Fruit fly (Drosophila melanogaster) whole organism, embryonic: ENCODE results near the gene CG8281.
A peak's percentile ranks its signal among the peaks of the same experiment; 100 is the strongest.

ENCODE experiments used
- ATbp ChIP-seq: fragments of 200-800 bp; sonication (Bioruptor generic); optimal IDR thresholded peaks from 2 replicates; lab custom pipeline; 2017; ENCODE audit warnings: missing biosample characterization, mild to moderate bottlenecking, missing genetic modification characterization, missing genetic modification reagents
- C15 ChIP-seq: fragments of 200-800 bp; sonication (Bioruptor generic); IDR thresholded peaks from 3 replicates; pipeline ENCODE4 v1.3.6; 2022; ENCODE audit warnings: missing biosample characterization, missing genetic modification characterization
- CG10267 ChIP-seq: fragments of 200-800 bp; sonication (Bioruptor generic); optimal IDR thresholded peaks from 2 replicates; lab custom pipeline; 2018; ENCODE audit warnings: missing biosample characterization, mild to moderate bottlenecking, missing genetic modification characterization, moderate library complexity
- CG12104 ChIP-seq: fragments of 200-800 bp; sonication (Bioruptor generic); optimal IDR thresholded peaks from 3 replicates; lab custom pipeline; 2016; ENCODE audit warnings: missing biosample characterization, missing genetic modification characterization
- CG12391 ChIP-seq: fragments of 200-800 bp; sonication (Bioruptor generic); optimal IDR thresholded peaks from 3 replicates; lab custom pipeline; 2018; ENCODE audit warnings: missing biosample characterization, mild to moderate bottlenecking, missing genetic modification characterization, moderate library complexity
- CG12744 ChIP-seq: fragments of 200-800 bp; sonication (Bioruptor generic); optimal IDR thresholded peaks from 2 replicates; lab custom pipeline; 2016; ENCODE audit warnings: missing biosample characterization, missing genetic modification characterization
- CG12769 ChIP-seq: fragments of 200-800 bp; sonication (Bioruptor generic); optimal IDR thresholded peaks from 2 replicates; lab custom pipeline; 2019; ENCODE audit warnings: missing biosample characterization, mild to moderate bottlenecking, missing genetic modification characterization, moderate library complexity
- CG12942 ChIP-seq: fragments of 200-800 bp; sonication (Bioruptor generic); optimal IDR thresholded peaks from 3 replicates; lab custom pipeline; 2016; ENCODE audit warnings: missing biosample characterization, missing genetic modification characterization
- CG18476 ChIP-seq: fragments of 200-800 bp; sonication (Bioruptor generic); optimal IDR thresholded peaks from 2 replicates; lab custom pipeline; 2016; ENCODE audit warnings: missing biosample characterization, mild to moderate bottlenecking, missing genetic modification characterization
- CG18619 ChIP-seq: fragments of 200-800 bp; sonication (Bioruptor generic); optimal IDR thresholded peaks from 3 replicates; lab custom pipeline; 2017; ENCODE audit warnings: missing biosample characterization, mild to moderate bottlenecking, missing genetic modification characterization
- CG31441 ChIP-seq: fragments of 200-800 bp; sonication (Bioruptor generic); IDR thresholded peaks from 2 replicates; pipeline ENCODE4 v1.3.6; 2022; ENCODE audit warnings: missing biosample characterization, missing genetic modification characterization
- CG6683 ChIP-seq: fragments of 200-800 bp; sonication (Bioruptor generic); optimal IDR thresholded peaks from 2 replicates; lab custom pipeline; 2017; ENCODE audit warnings: missing biosample characterization, mild to moderate bottlenecking, missing genetic modification characterization, missing genetic modification reagents
- CG6765 ChIP-seq: fragments of 200-800 bp; sonication (Bioruptor generic); optimal IDR thresholded peaks from 3 replicates; lab custom pipeline; 2017; ENCODE audit warnings: missing biosample characterization, mild to moderate bottlenecking, missing genetic modification characterization
- CG7372 ChIP-seq: fragments of 200-800 bp; sonication (Bioruptor generic); IDR thresholded peaks from 2 replicates; pipeline ENCODE4 v1.3.6; 2022; ENCODE audit warnings: missing biosample characterization, missing genetic modification characterization
- CG8388 ChIP-seq: fragments of 200-800 bp; sonication (Bioruptor generic); optimal IDR thresholded peaks from 2 replicates; lab custom pipeline; 2019; ENCODE audit warnings: missing biosample characterization, mild to moderate bottlenecking, missing genetic modification characterization, moderate library complexity
- CG9437 ChIP-seq: fragments of 200-800 bp; sonication (Bioruptor generic); optimal IDR thresholded peaks from 2 replicates; lab custom pipeline; 2018; ENCODE audit warnings: missing biosample characterization, mild to moderate bottlenecking, missing genetic modification characterization
- CG9876 ChIP-seq: fragments of 200-800 bp; sonication (Bioruptor generic); optimal IDR thresholded peaks from 2 replicates; lab custom pipeline; 2016; ENCODE audit warnings: missing biosample characterization, missing genetic modification characterization
- GATAe ChIP-seq: fragments of 200-800 bp; sonication (Bioruptor generic); conservative IDR thresholded peaks from 2 replicates; pipeline ENCODE4 v1.3.6; 2022; ENCODE audit warnings: missing biosample characterization, missing genetic modification characterization
- HHEX ChIP-seq: fragments of 200-800 bp; sonication (Bioruptor generic); optimal IDR thresholded peaks from 3 replicates; lab custom pipeline; 2017; ENCODE audit warnings: missing biosample characterization, mild to moderate bottlenecking, missing genetic modification characterization, missing genetic modification reagents
- Hand ChIP-seq: fragments of 200-800 bp; sonication (Bioruptor generic); optimal IDR thresholded peaks from 2 replicates; lab custom pipeline; 2017; ENCODE audit warnings: mild to moderate bottlenecking, missing biosample characterization, missing genetic modification reagents, missing genetic modification characterization
- Hr3 ChIP-seq: fragments of 200-800 bp; sonication (Bioruptor generic); optimal IDR thresholded peaks from 3 replicates; lab custom pipeline; 2016; ENCODE audit warnings: missing biosample characterization, missing genetic modification characterization
- Hr51 ChIP-seq, 2 experiments: fragments of 200-800 bp; sonication (Bioruptor generic); optimal IDR thresholded peaks; 2 replicates in 1 of 2; 3 replicates in 1 of 2; lab custom pipeline; 2016 to 2018; ENCODE audit warnings: missing biosample characterization in 2 of 2, missing genetic modification characterization in 2 of 2, mild to moderate bottlenecking in 1 of 2, moderate library complexity in 1 of 2
- Lim3 ChIP-seq: fragments of 200-800 bp; sonication (Bioruptor generic); IDR thresholded peaks from 2 replicates; pipeline ENCODE4 v1.3.6; 2022; ENCODE audit warnings: missing biosample characterization, missing genetic modification characterization
- Lpt ChIP-seq: fragments of >200 bp; optimal IDR thresholded peaks from 2 replicates; lab custom pipeline; 2018; ENCODE audit warnings: missing biosample characterization, missing genetic modification characterization
- Meics ChIP-seq: fragments of 200-800 bp; sonication (Bioruptor generic); optimal IDR thresholded peaks from 2 replicates; lab custom pipeline; 2017; ENCODE audit warnings: missing biosample characterization, mild to moderate bottlenecking, missing genetic modification characterization
- Six4 ChIP-seq: fragments of 200-800 bp; sonication (Bioruptor generic); optimal IDR thresholded peaks from 2 replicates; lab custom pipeline; 2016; ENCODE audit warnings: missing biosample characterization, missing genetic modification characterization
- Sox102F ChIP-seq: fragments of 200-800 bp; sonication (Bioruptor generic); optimal IDR thresholded peaks from 2 replicates; lab custom pipeline; 2018; ENCODE audit warnings: missing biosample characterization, mild to moderate bottlenecking, missing genetic modification characterization, moderate library complexity
- Sry-β ChIP-seq: fragments of 200-800 bp; sonication (Bioruptor generic); optimal IDR thresholded peaks from 2 replicates; lab custom pipeline; 2018; ENCODE audit warnings: missing biosample characterization, mild to moderate bottlenecking, missing genetic modification characterization, moderate library complexity
- Taf1 ChIP-seq: fragments of 200-800 bp; sonication (Bioruptor generic); IDR thresholded peaks from 2 replicates; pipeline ENCODE4 v1.3.6; 2022; ENCODE audit warnings: missing biosample characterization, missing genetic modification characterization
- Vsx1 ChIP-seq: fragments of 200-800 bp; sonication (Bioruptor generic); optimal IDR thresholded peaks from 2 replicates; lab custom pipeline; 2017; ENCODE audit warnings: missing biosample characterization, mild to moderate bottlenecking, missing genetic modification characterization, missing genetic modification reagents
- dimm ChIP-seq: fragments of 200-800 bp; sonication (Bioruptor generic); IDR thresholded peaks from 2 replicates; pipeline ENCODE4 v1.3.6; 2022; ENCODE audit warnings: missing biosample characterization, missing genetic modification characterization
- dmrt99B ChIP-seq: fragments of 200-800 bp; sonication (Bioruptor generic); optimal IDR thresholded peaks from 2 replicates; lab custom pipeline; 2018; ENCODE audit warnings: missing biosample characterization, mild to moderate bottlenecking, missing genetic modification characterization, moderate library complexity
- exex ChIP-seq: fragments of 200-800 bp; sonication (Bioruptor generic); optimal IDR thresholded peaks from 4 replicates; lab custom pipeline; 2018; ENCODE audit warnings: missing biosample characterization, mild to moderate bottlenecking, missing genetic modification characterization, moderate library complexity
- fd102C ChIP-seq: fragments of 200-800 bp; sonication (Bioruptor generic); optimal IDR thresholded peaks from 2 replicates; lab custom pipeline; 2018; ENCODE audit warnings: missing biosample characterization, mild to moderate bottlenecking, missing genetic modification characterization, moderate library complexity
- fd64A ChIP-seq: fragments of 200-800 bp; sonication (Bioruptor generic); optimal IDR thresholded peaks from 3 replicates; lab custom pipeline; 2018; ENCODE audit warnings: missing biosample characterization, mild to moderate bottlenecking, missing genetic modification characterization
- jumu ChIP-seq: fragments of 200-800 bp; sonication (Bioruptor generic); optimal IDR thresholded peaks from 3 replicates; lab custom pipeline; 2016; ENCODE audit warnings: missing biosample characterization, missing genetic modification characterization
- kni ChIP-seq: fragments of 200-800 bp; sonication (Bioruptor generic); optimal IDR thresholded peaks from 3 replicates; lab custom pipeline; 2017; ENCODE audit warnings: mild to moderate bottlenecking, missing biosample characterization, missing genetic modification reagents, missing genetic modification characterization
- lab ChIP-seq: fragments of 200-800 bp; sonication (Bioruptor generic); optimal IDR thresholded peaks from 3 replicates; lab custom pipeline; 2017; ENCODE audit warnings: missing biosample characterization, missing genetic modification characterization, mild to moderate bottlenecking, moderate library complexity, missing genetic modification reagents
- mirr ChIP-seq: fragments of 200-800 bp; sonication (Bioruptor generic); optimal IDR thresholded peaks from 3 replicates; lab custom pipeline; 2018; ENCODE audit warnings: missing biosample characterization, mild to moderate bottlenecking, missing genetic modification characterization
- nmo ChIP-seq: fragments of 200-800 bp; sonication (Bioruptor generic); optimal IDR thresholded peaks from 2 replicates; lab custom pipeline; 2018; ENCODE audit warnings: missing biosample characterization, mild to moderate bottlenecking, missing genetic modification characterization, moderate library complexity
- rib ChIP-seq: fragments of 200-800 bp; sonication (Bioruptor generic); IDR thresholded peaks from 2 replicates; pipeline ENCODE4 v1.3.6; 2022; ENCODE audit warnings: missing biosample characterization, missing genetic modification characterization
- sens-2 ChIP-seq: fragments of 200-800 bp; sonication (Bioruptor generic); IDR thresholded peaks from 2 replicates; pipeline ENCODE4 v1.3.6; 2022; ENCODE audit warnings: missing biosample characterization, missing genetic modification characterization
- seq ChIP-seq: fragments of 200-800 bp; sonication (Bioruptor generic); IDR thresholded peaks from 2 replicates; pipeline ENCODE4 v1.3.6; 2022; ENCODE audit warnings: missing biosample characterization, missing genetic modification characterization
- sr ChIP-seq: fragments of 200-800 bp; sonication (Bioruptor generic); IDR thresholded peaks from 3 replicates; pipeline ENCODE4 v1.3.6; 2022; ENCODE audit warnings: missing biosample characterization, missing genetic modification characterization
- tgo ChIP-seq: fragments of 200-800 bp; sonication (Bioruptor generic); IDR thresholded peaks from 3 replicates; pipeline ENCODE4 v1.3.6; 2022; ENCODE audit warnings: missing biosample characterization, missing genetic modification characterization
- twi ChIP-seq: fragments of 200-800 bp; optimal IDR thresholded peaks from 2 replicates; lab custom pipeline; 2019; ENCODE audit warnings: missing biosample characterization, mild to moderate bottlenecking, missing genetic modification characterization, moderate library complexity
- wdn ChIP-seq: fragments of 200-800 bp; sonication (Bioruptor generic); IDR thresholded peaks from 2 replicates; pipeline ENCODE4 v1.3.6; 2022; ENCODE audit warnings: missing biosample characterization, missing genetic modification characterization
- z ChIP-seq: fragments of 200-800 bp; sonication (Bioruptor generic); IDR thresholded peaks from 3 replicates; pipeline ENCODE4 v1.3.6; 2022; ENCODE audit warnings: missing biosample characterization, missing genetic modification characterization
- zfh1 ChIP-seq: fragments of 200-800 bp; sonication (Bioruptor generic); IDR thresholded peaks from 3 replicates; pipeline ENCODE4 v1.3.6; 2022; ENCODE audit warnings: missing biosample characterization, missing genetic modification characterization

The CG8281 gene

dm6 chr3L:7961973-7962753, 49.9 kb downstream of the CG8281 start (continued):
- no peak for TF ChIP-seq wdn
- peak; percentile 58; the same call in 1 of the 2 replicates for TF ChIP-seq CG31441 (GFP tag; lab: Robert Waterston, UW)
- peak; percentile 26 for TF ChIP-seq CG9437
- TF ChIP-seq CG8388, result peak; percentile 38
- TF ChIP-seq dimm (GFP tag; lab: Robert Waterston, UW), result no peak
- TF ChIP-seq Lpt (GFP tag; lab: Kevin White, UChicago), result no peak
- peak; percentile 64; the same call in 1 of the 2 replicates for TF ChIP-seq GATAe (GFP tag; lab: Robert Waterston, UW)
- TF ChIP-seq z (GFP tag; lab: Robert Waterston, UW), result peak; percentile 23; the same call in 1 of the 3 replicates
- TF ChIP-seq lab (GFP tag; lab: Kevin White, UChicago), result peak; percentile 23
- TF ChIP-seq Hand (GFP tag; lab: Kevin White, UChicago), result no peak
- no peak for TF ChIP-seq fd102C (GFP tag; lab: Kevin White, UChicago)
- no peak for TF ChIP-seq CG6765 (GFP tag; lab: Kevin White, UChicago)
- TF ChIP-seq zfh1, result 0 out of 3 replicates have a peak, but pooled peaks have one; percentile 7
- TF ChIP-seq Hr3 (GFP tag; lab: Kevin White, UChicago), result no peak
- TF ChIP-seq CG18619 (GFP tag; lab: Kevin White, UChicago), result no peak
- 0 out of 3 replicates have a peak, but pooled peaks have one; percentile 37 for TF ChIP-seq sr (GFP tag; lab: Robert Waterston, UW)
- TF ChIP-seq seq (GFP tag; lab: Robert Waterston, UW), result no peak
- no peak for TF ChIP-seq CG9876 (GFP tag; lab: Kevin White, UChicago)
- TF ChIP-seq CG12391 (tag; lab: Kevin White, UChicago), result peak; percentile 33
- peak; percentile 67 for TF ChIP-seq nmo
- TF ChIP-seq C15 (GFP tag; lab: Robert Waterston, UW), result no peak
- no peak for TF ChIP-seq HHEX
- TF ChIP-seq rib (GFP tag; lab: Robert Waterston, UW), result no peak
- TF ChIP-seq ATbp (GFP tag; lab: Kevin White, UChicago), result peak; percentile 17
- no peak for TF ChIP-seq jumu (GFP tag; lab: Kevin White, UChicago)
- TF ChIP-seq CG18476, result no peak
- TF ChIP-seq dmrt99B (tag; lab: Kevin White, UChicago), result peak; percentile 59
- TF ChIP-seq fd64A, result peak; percentile 71
- TF ChIP-seq sens-2 (GFP tag; lab: Robert Waterston, UW), result peak; percentile 31; the same call in 1 of the 2 replicates
- TF ChIP-seq CG12744, result no peak
- no peak for TF ChIP-seq CG7372 (GFP tag; lab: Robert Waterston, UW)
- TF ChIP-seq Lim3, result peak; percentile 77; the same call in 1 of the 2 replicates
- peak; percentile 33 for TF ChIP-seq kni (GFP tag; lab: Kevin White, UChicago)
- peak; percentile 54 for TF ChIP-seq mirr (GFP tag; lab: Kevin White, UChicago)
- TF ChIP-seq twi (tag; lab: Kevin White, UChicago), result peak; percentile 18
- TF ChIP-seq CG12769 (tag; lab: Kevin White, UChicago), result peak; percentile 5
- peak; percentile 45 for TF ChIP-seq CG10267 (tag; lab: Kevin White, UChicago)
- TF ChIP-seq Sox102F (GFP tag; lab: Kevin White, UChicago), result peak; percentile 29
- no peak for TF ChIP-seq CG12942
- TF ChIP-seq Sry-β (GFP tag; lab: Kevin White, UChicago), result no peak
- TF ChIP-seq CG12104 (GFP tag; lab: Kevin White, UChicago), result no peak
- TF ChIP-seq CG6683 (GFP tag; lab: Kevin White, UChicago), result no peak
- no peak for TF ChIP-seq tgo (GFP tag; lab: Robert Waterston, UW)
- peak; percentile 100 for TF ChIP-seq exex (tag; lab: Kevin White, UChicago)
- peak; percentile 11 for TF ChIP-seq Meics (GFP tag; lab: Kevin White, UChicago)
- no peak for TF ChIP-seq Taf1 (GFP tag; lab: Robert Waterston, UW)
- TF ChIP-seq Six4, result no peak
- TF ChIP-seq Vsx1 (GFP tag; lab: Kevin White, UChicago), result peak; percentile 74
- peak in 1 of 2 experiments; percentile 46 for TF ChIP-seq Hr51 (GFP tag; optimal IDR thresholded peaks at IDR 0.05; lab: Kevin White, UChicago)
